Fruit fly (Drosophila melanogaster) whole organism, prepupa: ENCODE measurements around the gene Ccp84Ad.
A peak's percentile ranks its signal among the peaks of the same experiment; 100 is the strongest.

Experiments used
- CG31627 ChIP-seq: fragments of 200-800 bp; sonication (Bioruptor generic); optimal IDR thresholded peaks from 3 replicates; lab custom pipeline; 2016; ENCODE audit warnings: missing biosample characterization, missing genetic modification characterization
- CG34406 ChIP-seq: fragments of 200-800 bp; sonication (Bioruptor generic); optimal IDR thresholded peaks from 3 replicates; lab custom pipeline; 2016; ENCODE audit warnings: missing biosample characterization, missing genetic modification characterization
- CG3919 ChIP-seq: fragments of 200-800 bp; sonication (Bioruptor generic); optimal IDR thresholded peaks from 3 replicates; lab custom pipeline; 2016; ENCODE audit warnings: missing biosample characterization, missing genetic modification characterization
- CG6808 ChIP-seq: fragments of 200-800 bp; sonication (Bioruptor generic); optimal IDR thresholded peaks from 3 replicates; lab custom pipeline; 2017; ENCODE audit warnings: missing biosample characterization, missing genetic modification characterization, mild to moderate bottlenecking, moderate library complexity, missing genetic modification reagents
- CG7368 ChIP-seq: fragments of 200-800 bp; sonication (Bioruptor generic); optimal IDR thresholded peaks from 3 replicates; lab custom pipeline; 2016; ENCODE audit warnings: missing biosample characterization, missing genetic modification characterization
- Eip78C ChIP-seq: fragments of 200-800 bp; sonication (Bioruptor generic); peaks from one replicate; lab custom pipeline; 2016; ENCODE audit warnings: missing biosample characterization, missing genetic modification characterization
- Hr39 ChIP-seq: fragments of 200-800 bp; sonication (Bioruptor generic); optimal IDR thresholded peaks from 2 replicates; lab custom pipeline; 2016; ENCODE audit warnings: missing biosample characterization, missing genetic modification characterization
- achi ChIP-seq: fragments of 200-800 bp; sonication (Bioruptor generic); optimal IDR thresholded peaks from 3 replicates; lab custom pipeline; 2016; ENCODE audit warnings: missing biosample characterization, missing genetic modification characterization
- acj6 ChIP-seq: fragments of 200-800 bp; sonication (Bioruptor generic); optimal IDR thresholded peaks from 3 replicates; lab custom pipeline; 2016; ENCODE audit warnings: missing biosample characterization, missing genetic modification characterization
- dsx ChIP-seq: fragments of 200-800 bp; optimal IDR thresholded peaks from 3 replicates; lab custom pipeline; 2019; ENCODE audit warnings: missing biosample characterization, mild to moderate bottlenecking, missing genetic modification characterization, moderate library complexity; ENCODE audit not compliant: poor library complexity, severe bottlenecking
- eg ChIP-seq: fragments of 200-800 bp; sonication (Bioruptor generic); IDR thresholded peaks from 3 replicates; pipeline ENCODE4 v1.3.6; 2022; ENCODE audit warnings: missing biosample characterization, missing genetic modification characterization
- fkh ChIP-seq: fragments of 200-800 bp; sonication (Bioruptor generic); optimal IDR thresholded peaks from 3 replicates; lab custom pipeline; 2017; ENCODE audit warnings: missing biosample characterization, mild to moderate bottlenecking, missing genetic modification characterization, moderate library complexity
- salr ChIP-seq, 2 experiments: fragments of 200-800 bp; sonication (Bioruptor generic); optimal IDR thresholded peaks; 3 replicates each; lab custom pipeline; 2016 to 2018; ENCODE audit warnings: missing biosample characterization in 2 of 2, missing genetic modification characterization in 2 of 2, mild to moderate bottlenecking in 1 of 2
- ss ChIP-seq, 2 experiments: fragments of 200-800 bp; sonication (Bioruptor generic); optimal IDR thresholded peaks; 2 replicates in 1 of 2; 3 replicates in 1 of 2; lab custom pipeline; 2017 to 2018; ENCODE audit warnings: mild to moderate bottlenecking in 2 of 2, missing biosample characterization in 2 of 2, missing genetic modification characterization in 2 of 2, moderate library complexity in 1 of 2
- svp ChIP-seq: fragments of 200-800 bp; sonication (Bioruptor generic); peaks from one replicate; lab custom pipeline; 2016; ENCODE audit warnings: missing biosample characterization, missing genetic modification characterization

The Ccp84Ad gene

DNA sequence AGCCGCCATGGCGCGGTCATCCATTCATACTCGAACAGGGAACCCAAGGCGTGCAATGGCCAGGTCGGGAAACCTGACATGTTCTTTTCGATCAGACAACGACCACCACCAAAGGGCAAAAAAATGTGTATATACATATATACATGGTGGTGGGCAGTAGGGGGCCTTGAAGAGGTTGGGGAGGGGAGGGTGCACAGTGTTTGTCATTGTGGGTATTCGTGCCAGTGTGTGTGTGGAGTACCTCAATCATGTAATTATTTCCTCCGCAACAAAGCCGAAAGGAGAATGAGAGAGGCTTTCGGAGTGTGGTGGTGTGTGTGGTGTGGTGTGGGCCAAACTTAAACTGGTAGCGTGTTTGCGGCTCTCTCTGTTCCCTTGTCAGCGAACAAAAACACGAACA is 33.6 kb downstream of the Ccp84Ad start:
- no peak for TF ChIP-seq CG31627 (GFP tag; lab: Kevin White, UChicago)
- no peak for TF ChIP-seq CG3919
- TF ChIP-seq Eip78C (GFP tag; lab: Kevin White, UChicago), result no peak
- TF ChIP-seq ss (GFP tag; optimal IDR thresholded peaks at IDR 0.05; lab: Kevin White, UChicago), result peak in 1 of 2 experiments; percentile 62
- no peak for TF ChIP-seq salr (GFP tag; optimal IDR thresholded peaks at IDR 0.05; lab: Kevin White, UChicago)
- TF ChIP-seq Hr39, result no peak

DNA sequence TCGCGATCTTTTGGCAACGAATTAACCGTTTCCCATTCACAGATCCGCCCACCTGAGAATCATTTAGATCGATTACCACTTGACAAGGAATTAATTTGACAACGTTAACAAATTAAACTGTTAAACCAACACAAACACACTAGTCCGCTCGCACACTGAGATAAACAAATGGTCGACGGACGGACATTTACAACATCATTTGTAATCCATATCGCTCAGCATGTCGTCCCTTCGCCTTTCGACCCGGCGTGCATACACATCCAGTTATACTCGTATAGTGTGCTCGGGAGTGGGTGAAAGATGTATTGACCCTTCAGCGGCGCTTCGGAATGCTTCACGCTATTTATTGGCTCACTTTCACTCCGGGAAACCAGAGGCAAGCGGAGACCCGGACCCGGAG is 43.2 kb downstream of the Ccp84Ad start:
- TF ChIP-seq ss (GFP tag; optimal IDR thresholded peaks at IDR 0.05; lab: Kevin White, UChicago), result no peak
- no peak for TF ChIP-seq salr (GFP tag; optimal IDR thresholded peaks at IDR 0.05; lab: Kevin White, UChicago)
- no peak for TF ChIP-seq acj6
- TF ChIP-seq Eip78C (GFP tag; lab: Kevin White, UChicago), result no peak
- TF ChIP-seq CG34406 (GFP tag; lab: Kevin White, UChicago), result no peak
- no peak for TF ChIP-seq CG6808 (GFP tag; lab: Kevin White, UChicago)
- TF ChIP-seq CG7368 (GFP tag; lab: Kevin White, UChicago), result no peak

DNA sequence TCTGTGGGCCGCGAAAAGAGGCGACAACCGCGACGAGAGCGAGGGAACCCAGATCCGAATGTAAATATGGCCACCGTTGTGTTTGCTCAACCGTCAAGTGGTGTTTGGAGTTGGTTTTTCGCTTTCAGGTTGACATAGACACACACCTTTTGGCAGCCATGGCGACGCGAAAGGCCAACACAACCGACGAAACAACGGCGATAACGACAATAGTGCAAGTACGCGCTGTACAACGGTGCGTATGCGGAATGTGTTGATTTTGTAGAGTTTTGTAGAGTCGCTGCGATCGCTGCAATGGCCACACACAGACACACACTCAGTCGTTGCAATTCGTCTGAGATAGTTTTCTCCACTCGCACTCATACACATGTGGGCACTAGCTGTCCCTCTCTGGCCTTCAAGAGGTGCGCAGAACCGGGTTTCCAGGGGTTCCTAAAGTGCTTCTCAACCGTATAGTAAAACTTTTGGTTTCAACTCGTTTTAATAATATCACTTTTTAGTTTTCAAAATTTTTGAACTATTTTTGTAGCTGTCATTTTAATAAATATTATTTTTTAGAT is 48.9 kb downstream of the Ccp84Ad start:
- TF ChIP-seq Eip78C (GFP tag; lab: Kevin White, UChicago), result peak; percentile 18
- TF ChIP-seq fkh (GFP tag; lab: Kevin White, UChicago), result peak; percentile 28
- no peak for TF ChIP-seq dsx
- TF ChIP-seq svp (GFP tag; lab: Kevin White, UChicago), result peak; percentile 30

DNA sequence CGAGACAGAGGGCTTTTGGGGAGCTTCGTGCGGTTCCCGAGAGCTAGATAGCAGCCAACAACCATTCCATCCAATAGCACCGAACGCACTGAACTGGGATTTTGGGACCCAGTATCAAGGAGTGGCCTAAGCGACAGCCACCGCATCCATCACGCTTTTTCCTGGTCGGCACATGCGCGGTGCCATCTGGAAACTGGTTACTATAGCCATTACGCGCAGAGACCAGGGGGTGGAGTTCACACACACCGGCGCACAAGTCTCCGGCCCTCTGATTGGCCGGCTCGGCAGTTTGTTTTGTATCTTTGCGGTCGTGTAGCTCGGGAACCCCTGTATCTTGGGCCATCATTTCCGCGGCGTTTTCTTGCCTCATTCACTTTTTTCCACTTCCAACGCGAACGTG is 49.5 kb downstream of the Ccp84Ad start, which contains the start of gene pb:
Gene pb, minus strand, starts transcription at position 81 of the 400 bp plus-strand sequence.
- TF ChIP-seq eg, result 0 out of 3 replicates have a peak, but pooled peaks have one; percentile 12
- TF ChIP-seq achi, result no peak
